Worm (Caenorhabditis elegans): ENCODE results near the gene sas-4.

- no peak for TF ChIP-seq nhr-237 (tag; optimal IDR thresholded peaks at IDR 0.05)
- TF ChIP-seq unc-62 (GFP tag; optimal IDR thresholded peaks at IDR 0.05): no peak
- TF ChIP-seq lsy-2 (tag; optimal IDR thresholded peaks at IDR 0.05): no peak
- TF ChIP-seq lin-13 (tag; optimal IDR thresholded peaks at IDR 0.05): no peak
- no peak for TF ChIP-seq ztf-11 (tag; optimal IDR thresholded peaks at IDR 0.05)
- TF ChIP-seq unc-39 (tag; optimal IDR thresholded peaks at IDR 0.05): no peak
- TF ChIP-seq sptf-1 (tag; optimal IDR thresholded peaks at IDR 0.05): no peak
- TF ChIP-seq nhr-12 (tag; optimal IDR thresholded peaks at IDR 0.05): no peak
Observed at ce11 chrIII:8289181-8289580, 29.2 kb downstream of the sas-4 start.
